Fruit fly (Drosophila melanogaster): ENCODE results near the gene Cyp4d2.

The Cyp4d2 gene

dm6 chrX:2170424-2170823, 5.4 kb upstream of the Cyp4d2 start:
- no peak for TF ChIP-seq noc (tag; optimal IDR thresholded peaks at IDR 0.05)

DNA sequence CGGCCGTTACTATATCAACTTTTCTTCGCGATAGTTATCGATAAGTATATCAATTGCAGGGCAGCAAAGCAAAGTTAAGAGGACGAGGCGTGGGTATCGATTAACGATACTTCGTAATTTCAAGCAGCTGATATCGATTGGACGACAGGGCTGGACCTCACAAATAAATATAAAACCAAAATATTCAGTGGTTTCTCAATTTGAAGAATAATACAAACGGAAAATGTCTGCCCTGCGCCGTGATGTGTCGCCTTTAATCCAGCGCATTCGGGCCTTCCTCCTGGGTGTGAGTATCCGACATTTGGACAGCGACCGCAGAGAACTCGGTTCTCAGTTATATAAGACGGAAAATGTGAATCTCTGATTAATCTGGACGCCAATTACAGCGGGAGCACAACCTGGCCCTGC, 3.4 kb upstream of the Cyp4d2 start, which contains the start of gene ND-B14.5A:
ND-B14.5A (plus strand) TSS at position 107 of the 408 bp plus-strand sequence.
- TF ChIP-seq noc (tag; optimal IDR thresholded peaks at IDR 0.05) = no peak

dm6 chrX:2175265-2175795, 476 bp upstream of the Cyp4d2 start, which contains the start of gene Cyp4d14:
Cyp4d14 (minus strand) TSS chrX:2175315.
- no peak for TF ChIP-seq noc (tag; optimal IDR thresholded peaks at IDR 0.05)

- TF ChIP-seq noc (tag; optimal IDR thresholded peaks at IDR 0.05) = no peak
Measured at dm6 chrX:2178802-2179201, 3.0 kb downstream of the Cyp4d2 start, which contains the start of gene Cyp4ae1. Cyp4ae1 (plus strand) TSS chrX:2179007.

DNA sequence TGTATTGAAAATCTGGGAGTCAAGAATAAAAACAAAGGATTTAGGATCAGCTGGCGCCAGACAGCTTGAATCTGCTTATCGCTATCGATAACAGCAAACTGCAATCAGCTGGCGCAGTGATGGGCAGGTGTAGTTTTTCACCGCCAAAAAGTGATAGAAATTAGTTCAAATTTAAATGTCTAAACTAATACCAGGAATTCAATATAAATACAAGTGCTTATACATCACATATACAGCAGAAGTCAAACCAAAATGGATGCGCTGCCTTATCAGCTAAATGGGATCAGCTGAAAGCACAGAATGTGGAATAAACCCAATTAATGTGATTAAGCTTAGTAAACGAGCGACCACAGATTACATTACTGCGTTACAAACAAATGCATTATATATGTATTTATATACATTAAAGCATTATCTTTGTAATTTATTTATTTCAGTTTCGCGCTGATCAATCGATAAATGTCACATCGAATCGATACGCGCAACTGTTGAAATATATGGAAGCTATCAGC, 5.0 kb downstream of the Cyp4d2 start, which contains the start of gene pn:
pn (plus strand) TSS at position 462 of the 512 bp plus-strand sequence.
- TF ChIP-seq noc (tag; optimal IDR thresholded peaks at IDR 0.05) = no peak

dm6 chrX:2184563-2184962, 8.8 kb downstream of the Cyp4d2 start, which contains the start of the genes Nmd3 and CG17776:
Nmd3 (minus strand) TSS chrX:2184668.
CG17776 (plus strand) TSS chrX:2184725.
- peak; percentile 36 for TF ChIP-seq noc (tag; optimal IDR thresholded peaks at IDR 0.05)

dm6 chrX:2186555-2186954, 10.7 kb downstream of the Cyp4d2 start, which contains the start of gene CG17777:
CG17777 (plus strand) TSS chrX:2186855.
- TF ChIP-seq noc (tag; optimal IDR thresholded peaks at IDR 0.05) = no peak

dm6 chrX:2187520-2187919, 11.7 kb downstream of the Cyp4d2 start, which contains the start of gene CG3457:
CG3457 (plus strand) TSS chrX:2187820.
- TF ChIP-seq noc (tag; optimal IDR thresholded peaks at IDR 0.05) = no peak

- no peak for TF ChIP-seq noc (tag; optimal IDR thresholded peaks at IDR 0.05)
Measured at dm6 chrX:2188888-2189287, 13.1 kb downstream of the Cyp4d2 start, which contains the start of gene Mct1. Mct1 (plus strand) TSS chrX:2189188.

DNA sequence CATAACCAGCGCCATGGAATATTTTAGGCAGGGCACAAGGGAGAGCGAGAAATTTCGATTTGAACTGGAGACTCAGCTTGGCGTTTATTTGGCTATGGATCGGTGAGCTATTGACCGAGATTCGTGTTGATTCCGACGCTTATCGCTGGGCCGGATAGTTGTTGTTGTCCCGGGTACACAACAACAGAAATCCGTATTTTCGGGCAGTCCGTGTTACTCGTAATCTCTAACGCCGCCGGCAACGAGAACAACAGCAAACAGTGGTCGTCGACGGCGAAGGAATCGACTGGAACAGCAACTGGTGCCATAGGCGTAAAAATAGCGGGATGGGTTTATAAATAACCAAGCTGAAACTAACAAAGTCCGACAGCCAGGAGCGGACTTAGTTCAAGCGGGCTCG, 16.1 kb downstream of the Cyp4d2 start:
- TF ChIP-seq noc (tag; optimal IDR thresholded peaks at IDR 0.05) = no peak

DNA sequence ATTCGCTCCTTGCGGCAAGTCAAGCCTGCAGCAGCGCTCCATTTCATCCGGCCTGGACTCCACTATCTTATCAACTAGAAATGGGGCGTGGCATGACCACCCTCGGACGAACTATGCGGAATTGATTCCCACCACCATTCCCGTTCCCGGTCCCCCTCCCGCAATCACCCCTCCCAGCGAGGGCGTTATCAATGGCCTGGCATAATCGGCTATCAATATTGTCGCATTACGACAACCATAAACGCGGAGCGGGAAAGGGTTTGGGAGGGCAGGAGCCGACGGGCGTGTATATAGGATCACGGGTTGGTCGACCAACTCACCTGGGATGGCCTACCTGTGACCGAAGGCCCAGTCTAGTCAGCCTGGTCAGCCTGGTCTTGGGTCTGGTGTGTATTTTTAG, 17.4 kb downstream of the Cyp4d2 start:
- TF ChIP-seq noc (tag; optimal IDR thresholded peaks at IDR 0.05) = no peak

- TF ChIP-seq noc (tag; optimal IDR thresholded peaks at IDR 0.05) = no peak
Measured at dm6 chrX:2193809-2194207, 18.0 kb downstream of the Cyp4d2 start, which contains the start of gene CG14053. CG14053 (minus strand) TSS chrX:2193909.

DNA sequence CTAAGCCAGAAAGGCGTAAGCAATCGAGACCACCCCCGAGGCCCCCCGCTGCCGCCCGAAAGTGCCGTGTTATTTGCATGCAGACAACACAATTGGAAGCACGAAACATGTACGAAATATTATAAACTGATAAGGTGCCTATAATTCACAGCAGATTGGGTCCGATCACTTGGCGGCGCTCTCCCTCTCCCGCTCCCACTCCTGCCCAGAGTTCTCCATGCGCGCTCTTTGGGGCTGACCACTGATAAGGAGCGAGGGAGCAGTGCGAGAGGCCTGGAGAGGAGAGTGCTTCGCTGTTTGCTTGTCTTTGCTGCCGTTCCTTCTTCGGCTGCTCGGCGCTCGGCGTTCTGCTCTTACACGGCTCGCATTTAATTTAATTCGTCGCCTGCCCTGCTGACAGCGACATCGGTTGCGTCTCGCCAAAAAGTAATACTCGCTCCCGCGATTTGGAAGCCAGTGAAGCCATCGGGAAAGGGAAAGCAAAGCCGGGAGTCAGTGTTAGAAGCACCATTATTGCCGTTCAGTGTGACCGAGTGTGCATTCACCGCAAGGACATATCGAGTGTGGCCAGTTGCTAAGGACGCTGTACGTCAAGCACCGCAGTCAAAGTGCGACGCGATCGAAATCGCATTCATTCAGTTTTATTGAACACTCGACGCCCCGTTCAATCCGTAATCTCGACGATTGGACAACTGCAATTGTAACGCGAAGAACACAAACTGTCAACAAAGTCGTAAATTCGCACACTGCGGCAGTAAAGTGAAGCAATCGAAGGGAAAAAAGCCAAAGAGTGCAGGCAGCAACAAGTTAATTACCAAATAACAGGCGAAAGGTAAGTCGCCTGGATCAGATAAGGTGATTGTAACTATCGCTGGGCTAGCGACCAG, 18.6 kb downstream of the Cyp4d2 start:
- peak; percentile 49 for TF ChIP-seq noc (tag; optimal IDR thresholded peaks at IDR 0.05)

DNA sequence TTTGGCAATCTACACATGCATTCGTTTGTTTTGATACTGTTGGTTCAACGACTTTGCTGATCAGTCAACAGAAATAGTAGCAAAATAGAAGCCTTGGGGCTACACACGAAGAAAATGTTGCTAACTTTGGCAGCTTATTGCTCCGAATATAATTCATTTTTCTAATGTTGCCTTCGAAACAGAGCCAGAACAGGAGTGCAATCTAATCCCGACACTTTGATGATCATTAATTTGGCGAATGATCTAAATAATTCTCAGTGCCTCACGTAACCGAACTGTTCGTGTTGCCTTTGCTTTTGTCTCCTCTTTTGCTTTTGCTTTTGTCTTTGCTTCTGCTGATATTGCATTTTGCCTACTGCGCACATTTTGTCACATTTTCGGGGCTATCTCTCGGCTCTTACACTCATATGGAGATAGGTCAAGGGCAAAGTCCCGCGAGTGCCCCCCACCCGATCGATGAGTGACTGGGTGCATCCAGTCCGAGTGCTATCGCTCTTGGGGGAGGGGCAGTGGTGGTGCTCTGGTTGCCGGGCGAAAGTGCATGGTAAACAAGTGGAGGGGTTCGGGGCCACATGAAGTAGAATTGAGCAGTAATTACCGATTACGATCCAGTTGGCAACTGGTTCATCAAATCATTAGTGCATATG, 20.4 kb downstream of the Cyp4d2 start:
- no peak for TF ChIP-seq noc (tag; optimal IDR thresholded peaks at IDR 0.05)

DNA sequence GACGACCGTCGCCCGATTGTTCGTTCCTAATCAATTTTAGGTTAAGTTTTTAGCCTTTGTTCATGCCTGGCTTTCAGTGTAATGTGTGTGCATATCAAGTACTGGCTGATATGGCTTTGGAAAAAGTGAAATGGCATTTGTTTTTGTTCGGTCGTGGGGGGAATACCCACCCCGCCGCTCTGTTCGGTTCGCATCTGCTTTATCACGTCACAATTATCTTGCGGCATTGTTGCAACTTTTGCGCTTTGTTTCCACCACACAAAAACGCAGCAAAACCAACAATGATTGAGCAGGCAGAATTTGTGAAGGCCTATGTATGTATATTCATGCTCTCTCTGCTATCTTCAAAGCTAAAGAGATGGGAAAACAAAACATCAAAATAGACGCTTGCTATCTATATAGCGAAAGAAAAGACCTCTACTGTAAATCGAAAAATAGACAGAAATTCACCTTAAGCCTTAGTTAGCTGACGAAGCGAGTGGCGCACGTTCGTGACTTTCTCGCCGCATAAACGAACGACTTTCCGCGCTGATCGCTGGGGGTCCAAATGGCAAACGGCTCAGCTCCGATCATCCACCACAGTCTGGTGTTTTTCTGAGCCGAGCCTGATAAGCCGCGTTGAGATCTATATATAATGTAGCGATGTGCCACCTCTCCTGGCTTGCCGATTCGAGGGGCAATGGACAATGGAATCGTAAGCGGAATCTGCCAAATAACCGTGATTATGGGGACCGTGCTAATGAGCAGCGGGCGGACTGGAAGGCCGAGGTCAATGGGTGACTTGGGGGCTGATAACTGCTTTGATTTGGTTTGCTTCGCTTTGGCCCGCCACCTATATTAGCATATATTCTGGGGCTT, 21.8 kb downstream of the Cyp4d2 start:
- TF ChIP-seq noc (tag; optimal IDR thresholded peaks at IDR 0.05) = no peak
